Worm (Caenorhabditis elegans) whole organism, L1 larva: Measurements from ENCODE around the gene sri-33.
"Not testable (repeated sequence)": the region's sequence is repeated elsewhere in the genome, so short reads cannot be mapped to it uniquely, and the experiment has no call there.

ENCODE experiments used
- egl-27 ChIP-seq, 2 experiments: fragments of 150-350 bp in 1 of 2; sonication (generic microtip); optimal IDR thresholded peaks; 3 replicates each; lab custom pipeline; 2017 to 2018; ENCODE audit warnings: missing biosample characterization in 2 of 2, missing genetic modification characterization in 2 of 2, missing genetic modification reagents in 2 of 2
- nhr-237 ChIP-seq: fragments of 150-350 bp; optimal IDR thresholded peaks from 2 replicates; lab custom pipeline; 2014; ENCODE audit warnings: missing biosample characterization, missing genetic modification characterization
- pqm-1 ChIP-seq: sonication (generic microtip); optimal IDR thresholded peaks from 3 replicates; lab custom pipeline; 2017; ENCODE audit warnings: missing biosample characterization, missing genetic modification characterization

DNA sequence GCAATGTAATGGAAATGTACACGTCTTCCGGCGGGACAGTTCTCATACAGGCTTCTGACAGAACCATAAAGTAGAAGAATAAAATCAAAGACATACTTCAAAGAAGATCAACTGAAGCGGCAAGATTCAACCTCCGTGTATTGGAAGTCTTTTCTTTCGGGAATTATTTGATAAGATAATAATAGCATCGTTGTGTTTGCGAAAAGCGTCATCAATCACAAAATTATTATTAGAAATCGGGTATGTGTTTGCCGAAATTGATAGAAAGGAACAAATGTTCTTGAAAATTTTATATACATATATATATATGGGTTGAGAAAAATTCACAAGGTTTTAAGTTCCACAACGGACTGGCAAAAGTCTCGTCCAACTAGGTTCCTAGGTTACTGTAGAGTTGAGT lies 34.9 kb upstream of the sri-33 start, which contains the start of gene Y27F2A.9:
- not testable (repeated sequence) for TF ChIP-seq pqm-1 (tag; lab: Kevin White, UChicago); nhr-237 (tag; lab: Kevin White, UChicago); egl-27 (tag; optimal IDR thresholded peaks at IDR 0.05; lab: Kevin White, UChicago)
